Worm (Caenorhabditis elegans) whole organism, L2 larva: ENCODE results near the gene R10E9.3.
A peak's percentile ranks its signal among the peaks of the same experiment; 100 is the strongest.

Source experiments
- fos-1 ChIP-seq: fragments of 150-350 bp; optimal IDR thresholded peaks from 2 replicates; lab custom pipeline; 2014; ENCODE audit warnings: missing biosample characterization, missing genetic modification characterization
- nhr-10 ChIP-seq: sonication (generic microtip); optimal IDR thresholded peaks from 2 replicates; lab custom pipeline; 2017; ENCODE audit warnings: missing biosample characterization, missing genetic modification characterization
- nhr-25 ChIP-seq: fragments of 150-350 bp; sonication (generic microtip); optimal IDR thresholded peaks from 3 replicates; lab custom pipeline; 2014; ENCODE audit warnings: missing biosample characterization, missing genetic modification characterization

The R10E9.3 gene

ce11 chrIII:4010987-4011386, 51.0 kb downstream of the R10E9.3 start:
- TF ChIP-seq nhr-10 (tag; lab: Kevin White, UChicago) (no peak), nhr-25 (tag; lab: Kevin White, UChicago) (no peak), fos-1 (peak; percentile 84)
- TF ChIP-seq, all 48 proteins: peak for 1
